Worm (Caenorhabditis elegans) whole organism, L4/young adult: ENCODE results near the gene glod-4.

Experiments used
- W03F9.2 ChIP-seq: fragments of 150-350 bp; optimal IDR thresholded peaks from 2 replicates; lab custom pipeline; 2014; ENCODE audit warnings: missing biosample characterization, missing genetic modification characterization
- him-1 ChIP-seq: sonication (generic microtip); optimal IDR thresholded peaks from 2 replicates; lab custom pipeline; 2016; ENCODE audit warnings: missing genotype, missing genetic modification reagents, missing genetic modification characterization, missing compliant biosample characterization

DNA sequence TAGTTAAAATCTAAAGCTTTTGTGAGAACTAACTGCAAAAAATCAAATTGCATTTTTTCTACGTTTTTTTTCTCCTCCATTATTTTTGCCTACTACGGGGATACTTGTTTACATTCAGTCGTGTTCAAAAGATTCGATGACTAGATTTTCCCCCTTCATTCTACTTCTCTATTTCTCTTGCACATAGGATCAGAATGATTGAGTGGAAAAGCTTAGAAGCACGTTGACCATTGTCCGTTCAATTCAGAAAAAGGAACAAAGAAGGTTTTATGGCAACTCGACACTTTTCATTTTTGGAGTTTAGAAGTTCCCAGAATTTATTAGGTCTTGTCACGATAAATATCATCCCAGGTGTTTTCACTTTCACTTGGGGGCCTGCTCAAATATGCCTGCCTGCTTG is 16.2 kb upstream of the glod-4 start:
- TF ChIP-seq W03F9.2 (tag; lab: Kevin White, UChicago) (no peak), him-1 (tag; lab: Kevin White, UChicago) (no peak)
